Fruit fly (Drosophila melanogaster) whole organism, embryonic: ENCODE results near the gene CG14110.

Experiments
- CG10267 ChIP-seq: fragments of 200-800 bp; sonication (Bioruptor generic); optimal IDR thresholded peaks from 2 replicates; lab custom pipeline; 2018; ENCODE audit warnings: missing biosample characterization, mild to moderate bottlenecking, missing genetic modification characterization, moderate library complexity
- CG11093 ChIP-seq: fragments of 200-800 bp; sonication (Bioruptor generic); IDR thresholded peaks from 3 replicates; pipeline ENCODE4 v1.3.6; 2022; ENCODE audit warnings: missing biosample characterization, missing genetic modification characterization
- CG12071 ChIP-seq: fragments of 200-800 bp; sonication (Bioruptor generic); optimal IDR thresholded peaks from 3 replicates; lab custom pipeline; 2018; ENCODE audit warnings: missing biosample characterization, mild to moderate bottlenecking, missing genetic modification characterization
- CG12236 ChIP-seq: fragments of 200-800 bp; sonication (Bioruptor generic); optimal IDR thresholded peaks from 2 replicates; lab custom pipeline; 2016; ENCODE audit warnings: missing biosample characterization, missing genetic modification characterization
- CG12659 ChIP-seq: fragments of 200-800 bp; sonication (Bioruptor generic); optimal IDR thresholded peaks from 3 replicates; lab custom pipeline; 2017; ENCODE audit warnings: mild to moderate bottlenecking, missing biosample characterization, missing genetic modification reagents, missing genetic modification characterization
- CG15601 ChIP-seq: fragments of 200-800 bp; sonication (Bioruptor generic); optimal IDR thresholded peaks from 3 replicates; lab custom pipeline; 2019; ENCODE audit warnings: missing biosample characterization, mild to moderate bottlenecking, missing genetic modification characterization, moderate library complexity
- CG1603 ChIP-seq: fragments of 200-800 bp; sonication (Bioruptor generic); optimal IDR thresholded peaks from 2 replicates; lab custom pipeline; 2019; ENCODE audit warnings: missing biosample characterization, mild to moderate bottlenecking, missing genetic modification characterization, moderate library complexity
- CG17359 ChIP-seq: fragments of 200-800 bp; sonication (Bioruptor generic); optimal IDR thresholded peaks from 3 replicates; lab custom pipeline; 2018; ENCODE audit warnings: missing biosample characterization, mild to moderate bottlenecking, missing genetic modification characterization, moderate library complexity
- CG17829 ChIP-seq: fragments of 200-800 bp; optimal IDR thresholded peaks from 2 replicates; lab custom pipeline; 2019; ENCODE audit warnings: missing biosample characterization, mild to moderate bottlenecking, missing genetic modification characterization, moderate library complexity
- CG6791 ChIP-seq: fragments of 200-800 bp; sonication (Bioruptor generic); IDR thresholded peaks from 3 replicates; pipeline ENCODE4 v1.3.6; 2022; ENCODE audit warnings: missing biosample characterization, missing genetic modification characterization; ENCODE audit not compliant: partially characterized antibody
- CG6854 ChIP-seq: fragments of 200-800 bp; sonication (Bioruptor generic); optimal IDR thresholded peaks from 3 replicates; lab custom pipeline; 2017; ENCODE audit warnings: missing biosample characterization, mild to moderate bottlenecking, missing genetic modification characterization
- CG9797 ChIP-seq: fragments of 200-800 bp; sonication (Bioruptor generic); optimal IDR thresholded peaks from 3 replicates; lab custom pipeline; 2018; ENCODE audit warnings: missing biosample characterization, mild to moderate bottlenecking, missing genetic modification characterization
- CG9932 ChIP-seq: fragments of 200-800 bp; sonication (Bioruptor generic); IDR thresholded peaks from 2 replicates; pipeline ENCODE4 v1.3.6; 2022; ENCODE audit warnings: missing biosample characterization, missing genetic modification characterization
- CkIIα-i1 ChIP-seq: fragments of 200-800 bp; sonication (Bioruptor generic); IDR thresholded peaks from 2 replicates; pipeline ENCODE4 v1.3.6; 2022; ENCODE audit warnings: missing biosample characterization, missing genetic modification characterization
- Doc3 ChIP-seq: fragments of 200-800 bp; sonication (Bioruptor generic); IDR thresholded peaks from 3 replicates; pipeline ENCODE4 v1.3.6; 2022; ENCODE audit warnings: missing biosample characterization, missing genetic modification characterization; ENCODE audit not compliant: partially characterized antibody
- Dref ChIP-seq: fragments of 200-800 bp; sonication (Bioruptor generic); IDR thresholded peaks from 2 replicates; pipeline ENCODE4 v1.3.6; 2022; ENCODE audit warnings: missing biosample characterization, missing genetic modification characterization
- HLH4C ChIP-seq: fragments of 200-800 bp; sonication (Bioruptor generic); IDR thresholded peaks from 3 replicates; pipeline ENCODE4 v1.3.6; 2022; ENCODE audit warnings: missing biosample characterization, missing genetic modification characterization; ENCODE audit not compliant: partially characterized antibody
- Hr3 ChIP-seq: fragments of 200-800 bp; sonication (Bioruptor generic); optimal IDR thresholded peaks from 3 replicates; lab custom pipeline; 2016; ENCODE audit warnings: missing biosample characterization, missing genetic modification characterization
- Lhr ChIP-seq: fragments of 200-800 bp; sonication (Bioruptor generic); optimal IDR thresholded peaks from 3 replicates; lab custom pipeline; 2017; ENCODE audit warnings: mild to moderate bottlenecking, missing biosample characterization, missing genetic modification reagents, missing genetic modification characterization
- MBD-R2 ChIP-seq: fragments of 200-800 bp; sonication (Bioruptor generic); IDR thresholded peaks from 2 replicates; pipeline ENCODE4 v1.3.6; 2022; ENCODE audit warnings: missing biosample characterization, missing genetic modification characterization
- Mad ChIP-seq: fragments of 200-800 bp; sonication (Bioruptor generic); optimal IDR thresholded peaks from 2 replicates; lab custom pipeline; 2016; ENCODE audit warnings: missing biosample characterization, missing genetic modification characterization
- NC2α ChIP-seq: fragments of 200-800 bp; sonication (Bioruptor generic); optimal IDR thresholded peaks from 2 replicates; lab custom pipeline; 2016; ENCODE audit warnings: missing biosample characterization, missing genetic modification characterization
- NC2β ChIP-seq: fragments of 200-800 bp; sonication (Bioruptor generic); optimal IDR thresholded peaks from 2 replicates; lab custom pipeline; 2016; ENCODE audit warnings: missing biosample characterization, missing genetic modification characterization
- NK7.1 ChIP-seq: fragments of 200-800 bp; sonication (Bioruptor generic); optimal IDR thresholded peaks from 3 replicates; lab custom pipeline; 2016; ENCODE audit warnings: missing biosample characterization, missing genetic modification characterization
- Neu2 ChIP-seq: fragments of 200-800 bp; sonication (Bioruptor generic); optimal IDR thresholded peaks from 3 replicates; lab custom pipeline; 2016; ENCODE audit warnings: missing biosample characterization, missing genetic modification characterization, borderline replicate concordance
- Nf-YA ChIP-seq: fragments of 200-800 bp; sonication (Bioruptor generic); IDR thresholded peaks from 2 replicates; pipeline ENCODE4 v1.3.6; 2022; ENCODE audit warnings: missing biosample characterization, missing genetic modification characterization
- Rfx ChIP-seq: fragments of 200-800 bp; sonication (Bioruptor generic); IDR thresholded peaks from 2 replicates; pipeline ENCODE4 v1.3.6; 2022; ENCODE audit warnings: missing biosample characterization, missing genetic modification characterization
- Scr ChIP-seq: fragments of 200-800 bp; sonication (Bioruptor generic); IDR thresholded peaks from 2 replicates; pipeline ENCODE4 v1.3.6; 2022; ENCODE audit warnings: missing biosample characterization, missing genetic modification characterization; ENCODE audit not compliant: partially characterized antibody
- Stat92E ChIP-seq, 3 experiments: fragments of >200 bp in 2 of 3; fragments of 200-800 bp in 1 of 3; sonication (Bioruptor generic) in 1 of 3; optimal IDR thresholded peaks; 2 replicates each; lab custom pipeline; 2017 to 2019; ENCODE audit warnings: missing biosample characterization in 3 of 3, missing genetic modification characterization in 3 of 3, mild to moderate bottlenecking in 1 of 3, moderate library complexity in 1 of 3
- al ChIP-seq: fragments of 200-800 bp; sonication (Bioruptor generic); IDR thresholded peaks from 2 replicates; pipeline ENCODE4 v1.3.6; 2022; ENCODE audit warnings: missing biosample characterization, missing genetic modification characterization
- bbx ChIP-seq: fragments of 200-800 bp; sonication (Bioruptor generic); IDR thresholded peaks from 2 replicates; pipeline ENCODE4 v1.3.6; 2022; ENCODE audit warnings: missing biosample characterization, missing genetic modification characterization; ENCODE audit not compliant: partially characterized antibody
- bcd ChIP-seq: fragments of 200-800 bp; sonication (Bioruptor generic); optimal IDR thresholded peaks from 2 replicates; lab custom pipeline; 2017; ENCODE audit warnings: missing biosample characterization, mild to moderate bottlenecking, missing genetic modification characterization
- gcm2 ChIP-seq: fragments of 200-800 bp; sonication (Bioruptor generic); optimal IDR thresholded peaks from 2 replicates; lab custom pipeline; 2016; ENCODE audit warnings: missing biosample characterization, missing genetic modification characterization
- gfzf ChIP-seq: fragments of 200-800 bp; sonication (Bioruptor generic); optimal IDR thresholded peaks from 2 replicates; lab custom pipeline; 2016; ENCODE audit warnings: missing biosample characterization, mild to moderate bottlenecking, missing genetic modification characterization, moderate library complexity
- gro ChIP-seq: fragments of 200-800 bp; sonication (Bioruptor generic); optimal IDR thresholded peaks from 2 replicates; lab custom pipeline; 2016; ENCODE audit warnings: missing biosample characterization, missing genetic modification characterization
- klu ChIP-seq: fragments of 200-800 bp; sonication (Bioruptor generic); IDR thresholded peaks from 2 replicates; pipeline ENCODE4 v1.3.6; 2022; ENCODE audit warnings: missing biosample characterization, missing genetic modification characterization
- nau ChIP-seq: fragments of 200-800 bp; sonication (Bioruptor generic); optimal IDR thresholded peaks from 3 replicates; lab custom pipeline; 2017; ENCODE audit warnings: missing biosample characterization, mild to moderate bottlenecking, missing genetic modification characterization, missing genetic modification reagents
- nerfin-2 ChIP-seq: fragments of 200-800 bp; sonication (Bioruptor generic); IDR thresholded peaks from 2 replicates; pipeline ENCODE4 v1.3.6; 2022; ENCODE audit warnings: missing biosample characterization, missing genetic modification characterization; ENCODE audit not compliant: partially characterized antibody
- p53 ChIP-seq: fragments of 200-800 bp; sonication (Bioruptor generic); optimal IDR thresholded peaks from 2 replicates; lab custom pipeline; 2016; ENCODE audit warnings: missing biosample characterization, missing genetic modification characterization
- salm ChIP-seq: fragments of 200-800 bp; sonication (Bioruptor generic); optimal IDR thresholded peaks from 2 replicates; lab custom pipeline; 2018; ENCODE audit warnings: missing biosample characterization, mild to moderate bottlenecking, missing genetic modification characterization
- schlank ChIP-seq: fragments of 200-800 bp; sonication (Bioruptor generic); optimal IDR thresholded peaks from 2 replicates; lab custom pipeline; 2018; ENCODE audit warnings: missing biosample characterization, mild to moderate bottlenecking, missing genetic modification characterization
- slou ChIP-seq: fragments of 200-800 bp; sonication (Bioruptor generic); optimal IDR thresholded peaks from 3 replicates; lab custom pipeline; 2016; ENCODE audit warnings: missing biosample characterization, missing genetic modification characterization
- sug ChIP-seq: fragments of 200-800 bp; optimal IDR thresholded peaks from 2 replicates; lab custom pipeline; 2019; ENCODE audit warnings: missing biosample characterization, mild to moderate bottlenecking, missing genetic modification characterization, moderate library complexity
- tna ChIP-seq: fragments of 200-800 bp; sonication (Bioruptor generic); IDR thresholded peaks from 2 replicates; pipeline ENCODE4 v1.3.6; 2022; ENCODE audit warnings: missing biosample characterization, missing genetic modification characterization; ENCODE audit not compliant: partially characterized antibody
- unc-4 ChIP-seq: fragments of 200-800 bp; sonication (Bioruptor generic); IDR thresholded peaks from 2 replicates; pipeline ENCODE4 v1.3.6; 2022; ENCODE audit warnings: missing biosample characterization, missing genetic modification characterization; ENCODE audit not compliant: partially characterized antibody
- vnd ChIP-seq: fragments of 200-800 bp; sonication (Bioruptor generic); IDR thresholded peaks from 3 replicates; pipeline ENCODE4 v1.3.6; 2022; ENCODE audit warnings: missing biosample characterization, missing genetic modification characterization; ENCODE audit not compliant: partially characterized antibody

The CG14110 gene

DNA sequence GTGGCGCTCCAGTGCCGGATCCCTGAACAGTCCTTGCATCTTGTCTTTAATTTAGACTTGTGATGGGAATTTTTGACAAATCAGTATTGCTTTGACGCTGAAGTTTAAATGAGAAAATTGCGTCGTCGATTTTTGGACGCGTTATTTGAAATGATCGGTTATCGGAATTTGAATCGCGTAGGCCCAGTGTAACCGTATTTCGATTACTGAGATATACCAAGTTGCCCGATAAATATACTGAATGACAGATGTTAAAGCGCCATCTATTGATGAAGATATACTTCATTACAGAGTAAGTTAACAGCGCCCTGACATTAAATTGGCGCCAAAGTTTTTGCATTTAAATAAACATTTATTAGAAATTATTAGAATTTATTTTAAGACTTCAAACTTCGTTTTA is 5.2 kb downstream of the CG14110 start, which contains the start of gene Poc1 (continued):
- TF ChIP-seq CG15601 (tag; lab: Kevin White, UChicago) (peak; percentile 21), salm (tag; lab: Kevin White, UChicago) (no peak), CG10267 (peak; percentile 62), CG6854 (GFP tag; lab: Kevin White, UChicago) (no peak), gro (no peak), unc-4 (GFP tag; lab: Robert Waterston, UW) (peak; percentile 14; the same call in 1 of the 2 replicates), nerfin-2 (peak; percentile 49; the same call in 1 of the 2 replicates), klu (no peak), Scr (GFP tag; lab: Robert Waterston, UW) (peak; percentile 32; the same call in 1 of the 2 replicates), Neu2 (GFP tag; lab: Kevin White, UChicago) (no peak), al (GFP tag; lab: Robert Waterston, UW) (no peak), HLH4C (peak; percentile 71), MBD-R2 (GFP tag; lab: Robert Waterston, UW) (peak; percentile 22; the same call in 1 of the 2 replicates), CG17829 (peak; percentile 53), NK7.1 (no peak), CG11093 (GFP tag; lab: Robert Waterston, UW) (no peak), Hr3 (GFP tag; lab: Kevin White, UChicago) (no peak), slou (GFP tag; lab: Kevin White, UChicago) (no peak), NC2β (GFP tag; lab: Kevin White, UChicago) (no peak), CG12071 (GFP tag; lab: Kevin White, UChicago) (no peak), gcm2 (GFP tag; lab: Kevin White, UChicago) (no peak), CG6791 (GFP tag; lab: Robert Waterston, UW) (peak; percentile 61), nau (GFP tag; lab: Kevin White, UChicago) (no peak), CG12236 (GFP tag; lab: Kevin White, UChicago) (no peak), gfzf (GFP tag; lab: Kevin White, UChicago) (peak; percentile 90), CG1603 (tag; lab: Kevin White, UChicago) (peak; percentile 50), tna (GFP tag; lab: Robert Waterston, UW) (peak; percentile 33; the same call in 1 of the 2 replicates), Lhr (GFP tag; lab: Kevin White, UChicago) (peak; percentile 79), vnd (GFP tag; lab: Robert Waterston, UW) (0 out of 3 replicates have a peak, but pooled peaks have one; percentile 15), sug (tag; lab: Kevin White, UChicago) (no peak), bbx (peak; percentile 44; the same call in 1 of the 2 replicates), Stat92E (GFP tag; optimal IDR thresholded peaks at IDR 0.05; lab: Kevin White, UChicago) (peak in 1 of 3 experiments; percentile 58), Mad (GFP tag; lab: Kevin White, UChicago) (no peak), CG9932 (GFP tag; lab: Robert Waterston, UW) (no peak), CG12659 (no peak), Dref (GFP tag; lab: Robert Waterston, UW) (peak; percentile 80), NC2α (no peak), bcd (GFP tag; lab: Kevin White, UChicago) (no peak), Nf-YA (GFP tag; lab: Robert Waterston, UW) (no peak), CG17359 (tag; lab: Kevin White, UChicago) (no peak), p53 (GFP tag; lab: Kevin White, UChicago) (no peak), CkIIα-i1 (GFP tag; lab: Robert Waterston, UW) (no peak), schlank (tag; lab: Kevin White, UChicago) (no peak), CG9797 (GFP tag; lab: Kevin White, UChicago) (peak; percentile 82), Doc3 (GFP tag; lab: Robert Waterston, UW) (peak; percentile 35; the same call in 1 of the 3 replicates), Rfx (GFP tag; lab: Robert Waterston, UW) (no peak)
